Worm (Caenorhabditis elegans) whole organism, L2 larva: Measurements from ENCODE around the gene C10A4.9.

ENCODE experiments used
- C34F6.9 ChIP-seq: fragments of 150-350 bp; optimal IDR thresholded peaks from 2 replicates; lab custom pipeline; 2014; ENCODE audit warnings: missing biosample characterization, missing genetic modification characterization
- F13H6.1 ChIP-seq: sonication (generic microtip); optimal IDR thresholded peaks from 2 replicates; lab custom pipeline; 2016; ENCODE audit warnings: missing genetic modification characterization, missing compliant biosample characterization
- R02D3.7 ChIP-seq: fragments of 150-350 bp; optimal IDR thresholded peaks from 2 replicates; lab custom pipeline; 2014; ENCODE audit warnings: missing biosample characterization, missing genetic modification characterization
- ZK546.5 ChIP-seq: sonication (generic microtip); optimal IDR thresholded peaks from 2 replicates; lab custom pipeline; 2017; ENCODE audit warnings: missing biosample characterization, missing genetic modification characterization
- alr-1 ChIP-seq: fragments of 150-350 bp; optimal IDR thresholded peaks from 2 replicates; lab custom pipeline; 2014; ENCODE audit warnings: missing biosample characterization, missing genetic modification characterization
- aly-2 ChIP-seq: fragments of 150-350 bp; optimal IDR thresholded peaks from 2 replicates; lab custom pipeline; 2014; ENCODE audit warnings: missing biosample characterization, missing genetic modification characterization
- ama-1 ChIP-seq: fragments of 150-350 bp; optimal IDR thresholded peaks from 2 replicates; lab custom pipeline; 2018; ENCODE audit warnings: inconsistent platforms
- blmp-1 ChIP-seq: sonication (generic microtip); optimal IDR thresholded peaks from 2 replicates; lab custom pipeline; 2017; ENCODE audit warnings: missing genetic modification characterization, mild to moderate bottlenecking, missing compliant biosample characterization, antibody characterized with exemption, moderate library complexity; ENCODE audit not compliant: insufficient read depth
- ceh-82 ChIP-seq: fragments of 150-350 bp; optimal IDR thresholded peaks from 2 replicates; lab custom pipeline; 2014; ENCODE audit warnings: missing biosample characterization, missing genetic modification characterization
- egl-27 ChIP-seq: sonication (generic microtip); optimal IDR thresholded peaks from 3 replicates; lab custom pipeline; 2017; ENCODE audit warnings: missing biosample characterization, missing genetic modification reagents, missing genetic modification characterization
- elt-3 ChIP-seq: sonication (generic microtip); optimal IDR thresholded peaks from 2 replicates; lab custom pipeline; 2017; ENCODE audit warnings: missing biosample characterization, missing genetic modification characterization
- fos-1 ChIP-seq: fragments of 150-350 bp; optimal IDR thresholded peaks from 2 replicates; lab custom pipeline; 2014; ENCODE audit warnings: missing biosample characterization, missing genetic modification characterization
- lin-11 ChIP-seq: fragments of 150-350 bp; sonication (generic microtip); optimal IDR thresholded peaks from 2 replicates; lab custom pipeline; 2014; ENCODE audit warnings: missing biosample characterization, missing genetic modification characterization, inconsistent platforms, mixed read lengths
- lsy-2 ChIP-seq, 2 experiments: fragments of 150-350 bp in 1 of 2; sonication (generic microtip) in 1 of 2; optimal IDR thresholded peaks; 2 replicates each; lab custom pipeline; 2014 to 2017; ENCODE audit warnings: missing biosample characterization in 2 of 2, missing genetic modification characterization in 2 of 2
- mab-5 ChIP-seq: fragments of 150-350 bp; optimal IDR thresholded peaks from 2 replicates; lab custom pipeline; 2014; ENCODE audit warnings: missing biosample characterization, missing genetic modification characterization
- nhr-10 ChIP-seq: sonication (generic microtip); optimal IDR thresholded peaks from 2 replicates; lab custom pipeline; 2017; ENCODE audit warnings: missing biosample characterization, missing genetic modification characterization
- nhr-129 ChIP-seq: fragments of 150-350 bp; optimal IDR thresholded peaks from 2 replicates; lab custom pipeline; 2014; ENCODE audit warnings: missing biosample characterization, missing genetic modification characterization
- nhr-21 ChIP-seq: fragments of 150-350 bp; optimal IDR thresholded peaks from 2 replicates; lab custom pipeline; 2014; ENCODE audit warnings: missing biosample characterization, missing genetic modification characterization
- nhr-23 ChIP-seq: fragments of 150-350 bp; optimal IDR thresholded peaks from 2 replicates; lab custom pipeline; 2014; ENCODE audit warnings: missing biosample characterization, missing genetic modification reagents, missing genetic modification characterization
- nhr-237 ChIP-seq: fragments of 150-350 bp; optimal IDR thresholded peaks from 2 replicates; lab custom pipeline; 2014; ENCODE audit warnings: missing biosample characterization, missing genetic modification characterization
- nhr-25 ChIP-seq: fragments of 150-350 bp; sonication (generic microtip); optimal IDR thresholded peaks from 3 replicates; lab custom pipeline; 2014; ENCODE audit warnings: missing biosample characterization, missing genetic modification characterization
- nhr-77 ChIP-seq: fragments of 150-350 bp; optimal IDR thresholded peaks from 2 replicates; lab custom pipeline; 2014; ENCODE audit warnings: missing biosample characterization, missing genetic modification characterization
- skn-1 ChIP-seq: sonication (generic microtip); optimal IDR thresholded peaks from 2 replicates; lab custom pipeline; 2017; ENCODE audit warnings: missing biosample characterization, missing genetic modification characterization
- sma-3 ChIP-seq: sonication (generic microtip); optimal IDR thresholded peaks from 2 replicates; lab custom pipeline; 2016; ENCODE audit warnings: missing genetic modification reagents, missing genetic modification characterization, missing compliant biosample characterization
- sma-9 ChIP-seq, 2 experiments: fragments of 150-350 bp in 1 of 2; sonication (generic microtip) in 1 of 2; optimal IDR thresholded peaks; 2 replicates each; lab custom pipeline; 2014 to 2016; ENCODE audit warnings: missing genetic modification characterization in 2 of 2, mild to moderate bottlenecking in 1 of 2, missing biosample characterization in 1 of 2, missing compliant biosample characterization in 1 of 2, missing genetic modification reagents in 1 of 2, moderate library complexity in 1 of 2
- snpc-4 ChIP-seq: fragments of 150-350 bp; optimal IDR thresholded peaks from 2 replicates; lab custom pipeline; 2014; ENCODE audit warnings: missing biosample characterization, missing genetic modification characterization
- unc-39 ChIP-seq: fragments of 150-350 bp; optimal IDR thresholded peaks from 2 replicates; lab custom pipeline; 2014; ENCODE audit warnings: missing biosample characterization, missing genetic modification characterization
- unc-55 ChIP-seq: fragments of 150-350 bp; sonication (generic microtip); optimal IDR thresholded peaks from 3 replicates; lab custom pipeline; 2014; ENCODE audit warnings: missing biosample characterization, missing genetic modification reagents, missing genetic modification characterization
- unc-62 ChIP-seq: fragments of 150-350 bp; optimal IDR thresholded peaks from 2 replicates; lab custom pipeline; 2014; ENCODE audit warnings: missing biosample characterization, missing genetic modification reagents, missing genetic modification characterization
- zag-1 ChIP-seq: fragments of 150-350 bp; optimal IDR thresholded peaks from 2 replicates; lab custom pipeline; 2014; ENCODE audit warnings: missing biosample characterization, missing genetic modification characterization
- ztf-1 ChIP-seq: fragments of 200-800 bp; sonication (Bioruptor generic); conservative IDR thresholded peaks from 2 replicates; pipeline ENCODE4 v1.3.6; 2022; ENCODE audit warnings: missing genetic modification characterization, missing compliant biosample characterization
- ztf-4 ChIP-seq: fragments of 150-350 bp; optimal IDR thresholded peaks from 2 replicates; lab custom pipeline; 2014; ENCODE audit warnings: missing biosample characterization, missing genetic modification characterization

The C10A4.9 gene

ce11 chrX:7457154-7457674, 36.5 kb downstream of the C10A4.9 start:
- no peak for TF ChIP-seq alr-1 (tag; lab: Kevin White, UChicago)
- TF ChIP-seq C34F6.9 (tag; lab: Kevin White, UChicago): peak; percentile 5
- peak in 1 of 2 experiments; percentile 34 for TF ChIP-seq lsy-2 (tag; optimal IDR thresholded peaks at IDR 0.05; lab: Kevin White, UChicago)

- TF ChIP-seq lsy-2 (tag; optimal IDR thresholded peaks at IDR 0.05; lab: Kevin White, UChicago) (peak in 1 of 2 experiments; percentile 11), nhr-23 (tag; lab: Kevin White, UChicago) (no peak), sma-9 (GFP tag; optimal IDR thresholded peaks at IDR 0.05; lab: Kevin White, UChicago) (peak; percentile 3), sma-9 (tag; optimal IDR thresholded peaks at IDR 0.05; lab: Kevin White, UChicago) (no peak), ama-1 (lab: Kevin White, UChicago) (no peak), nhr-21 (tag; lab: Kevin White, UChicago) (no peak), unc-39 (tag; lab: Kevin White, UChicago) (no peak), skn-1 (tag; lab: Kevin White, UChicago) (no peak), F13H6.1 (tag; lab: Kevin White, UChicago) (peak; percentile 0), egl-27 (no peak), nhr-77 (tag; lab: Kevin White, UChicago) (no peak), unc-55 (no peak), lin-11 (tag; lab: Kevin White, UChicago) (no peak)
These were observed 39.8 kb downstream of the C10A4.9 start for ce11 chrX:7460516-7460915.

ce11 chrX:7463637-7464036, 43.0 kb downstream of the C10A4.9 start, which contains the start of gene sox-2:
TSS of gene sox-2 (minus strand) at chrX:7463736.
- TF ChIP-seq fos-1 (tag; lab: Kevin White, UChicago) (no peak), R02D3.7 (tag; lab: Kevin White, UChicago) (no peak), unc-55 (no peak), egl-27 (no peak), ztf-4 (tag; lab: Kevin White, UChicago) (no peak), unc-62 (GFP tag; lab: Kevin White, UChicago) (no peak), sma-3 (no peak), mab-5 (no peak), ama-1 (lab: Kevin White, UChicago) (no peak), sma-9 (GFP tag; optimal IDR thresholded peaks at IDR 0.05; lab: Kevin White, UChicago) (no peak), sma-9 (tag; optimal IDR thresholded peaks at IDR 0.05; lab: Kevin White, UChicago) (no peak)

ce11 chrX:7464389-7464788, 43.7 kb downstream of the C10A4.9 start:
- TF ChIP-seq nhr-10 (tag; lab: Kevin White, UChicago): no peak
- TF ChIP-seq lsy-2 (tag; optimal IDR thresholded peaks at IDR 0.05; lab: Kevin White, UChicago): peak in 1 of 2 experiments; percentile 9
- no peak for TF ChIP-seq nhr-23 (tag; lab: Kevin White, UChicago)
- no peak for TF ChIP-seq unc-39 (tag; lab: Kevin White, UChicago)
- no peak for TF ChIP-seq lin-11 (tag; lab: Kevin White, UChicago)
- TF ChIP-seq nhr-129 (tag; lab: Kevin White, UChicago): peak; percentile 3
- TF ChIP-seq ceh-82 (tag; lab: Kevin White, UChicago): no peak
- TF ChIP-seq F13H6.1 (tag; lab: Kevin White, UChicago): peak; percentile 20
- TF ChIP-seq sma-3: no peak

ce11 chrX:7466682-7467081, 46.0 kb downstream of the C10A4.9 start:
- TF ChIP-seq snpc-4 (tag; lab: Kevin White, UChicago) (no peak), nhr-237 (no peak), zag-1 (tag; lab: Kevin White, UChicago) (no peak), aly-2 (tag; lab: Kevin White, UChicago) (no peak), sma-9 (GFP tag; optimal IDR thresholded peaks at IDR 0.05; lab: Kevin White, UChicago) (no peak), sma-9 (tag; optimal IDR thresholded peaks at IDR 0.05; lab: Kevin White, UChicago) (no peak), nhr-25 (tag; lab: Kevin White, UChicago) (no peak), fos-1 (tag; lab: Kevin White, UChicago) (no peak), F13H6.1 (tag; lab: Kevin White, UChicago) (no peak), ZK546.5 (tag; lab: Kevin White, UChicago) (no peak), sma-3 (no peak), egl-27 (no peak), elt-3 (tag; lab: Kevin White, UChicago) (no peak), ztf-1 (GFP tag; lab: Robert Waterston, UW) (no peak), blmp-1 (tag; lab: Kevin White, UChicago) (no peak), skn-1 (tag; lab: Kevin White, UChicago) (no peak), ztf-4 (tag; lab: Kevin White, UChicago) (no peak), unc-39 (tag; lab: Kevin White, UChicago) (no peak), lin-11 (tag; lab: Kevin White, UChicago) (no peak)
